Fruit fly (Drosophila melanogaster) Kc167 (cell line): ENCODE data around the gene ZnT63C.

Source experiments
- Myc ChIP-seq: fragments of >200 bp; optimal IDR thresholded peaks from 2 replicates; lab custom pipeline; 2017; ENCODE audit warnings: missing external identifiers
- h ChIP-seq: fragments of >200 bp; optimal IDR thresholded peaks from 3 replicates; lab custom pipeline; 2018; ENCODE audit warnings: missing external identifiers
- insv ChIP-seq: fragments of >200 bp; optimal IDR thresholded peaks from 3 replicates; lab custom pipeline; 2018; ENCODE audit warnings: missing external identifiers
- psq ChIP-seq: fragments of >200 bp; optimal IDR thresholded peaks from 2 replicates; lab custom pipeline; 2017; ENCODE audit warnings: missing external identifiers
- ttk ChIP-seq: sonication (Bioruptor generic); optimal IDR thresholded peaks from 2 replicates; lab custom pipeline; 2017; ENCODE audit warnings: missing external identifiers

DNA sequence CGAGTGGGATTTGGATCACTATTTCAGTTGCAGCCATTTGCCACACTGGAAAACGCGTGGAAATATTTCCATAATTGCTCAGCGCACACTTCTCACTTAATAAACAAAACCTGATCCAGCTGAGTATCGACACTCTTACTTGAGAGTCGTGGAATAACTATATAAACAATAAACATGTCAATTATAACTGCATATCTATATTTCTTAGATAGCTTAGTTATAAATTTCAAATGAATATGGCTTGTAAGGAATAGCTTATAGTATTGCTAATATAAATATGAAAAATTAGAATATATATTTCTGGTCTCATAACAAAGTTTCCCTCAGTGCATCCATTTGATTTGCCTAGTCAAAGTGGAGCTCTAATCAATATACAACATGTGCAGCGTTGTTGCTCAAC lies 20.2 kb upstream of the ZnT63C start:
- TF ChIP-seq psq (no peak), Myc (lab: Kevin White, UChicago) (no peak), insv (lab: Kevin White, UChicago) (no peak), ttk (no peak), h (lab: Kevin White, UChicago) (no peak)
